Worm (Caenorhabditis elegans) whole organism, late embryonic: ENCODE results near the gene lec-11.

Experiments
- C08G9.2 ChIP-seq: sonication (generic microtip); optimal IDR thresholded peaks from 2 replicates; lab custom pipeline; 2016; ENCODE audit warnings: mild to moderate bottlenecking, missing genetic modification characterization, moderate library complexity, missing compliant biosample characterization
- F13H6.1 ChIP-seq: sonication (generic microtip); optimal IDR thresholded peaks from 2 replicates; lab custom pipeline; 2016; ENCODE audit warnings: missing genetic modification characterization, missing compliant biosample characterization
- K09A11.1 ChIP-seq: sonication (generic microtip); optimal IDR thresholded peaks from 2 replicates; lab custom pipeline; 2017; ENCODE audit warnings: antibody characterized with exemption, mild to moderate bottlenecking, missing genetic modification characterization, missing compliant biosample characterization; ENCODE audit not compliant: insufficient read depth
- Y22D7AL.16 ChIP-seq: sonication (generic microtip); optimal IDR thresholded peaks from 2 replicates; lab custom pipeline; 2016; ENCODE audit warnings: missing genetic modification characterization, missing compliant biosample characterization
- ceh-14 ChIP-seq: sonication (generic microtip); optimal IDR thresholded peaks from 2 replicates; lab custom pipeline; 2016; ENCODE audit warnings: missing genotype, missing genetic modification characterization, missing compliant biosample characterization
- ceh-18 ChIP-seq: sonication (generic microtip); optimal IDR thresholded peaks from 2 replicates; lab custom pipeline; 2016; ENCODE audit warnings: missing genetic modification characterization, missing compliant biosample characterization
- ceh-22 ChIP-seq: sonication (generic microtip); optimal IDR thresholded peaks from 2 replicates; lab custom pipeline; 2017; ENCODE audit warnings: missing biosample characterization, missing genetic modification characterization
- ceh-30 ChIP-seq: fragments of 150-350 bp; optimal IDR thresholded peaks from 2 replicates; lab custom pipeline; 2014; ENCODE audit warnings: missing biosample characterization, missing genetic modification characterization
- ceh-31 ChIP-seq: sonication (generic microtip); optimal IDR thresholded peaks from 2 replicates; lab custom pipeline; 2016; ENCODE audit warnings: missing genetic modification characterization, missing compliant biosample characterization
- ceh-34 ChIP-seq: sonication (generic microtip); optimal IDR thresholded peaks from 2 replicates; lab custom pipeline; 2016; ENCODE audit warnings: mild to moderate bottlenecking, missing genetic modification characterization, missing compliant biosample characterization
- ceh-45 ChIP-seq: fragments of 200-800 bp; sonication (Bioruptor generic); IDR thresholded peaks from 2 replicates; pipeline ENCODE4 v1.3.6; 2022; ENCODE audit warnings: missing genetic modification reagents, missing genetic modification characterization, missing compliant biosample characterization
- ceh-6 ChIP-seq: fragments of 200-800 bp; sonication (Bioruptor generic); optimal IDR thresholded peaks from 2 replicates; lab custom pipeline; 2018; ENCODE audit warnings: mild to moderate bottlenecking, missing genetic modification characterization, missing compliant biosample characterization
- che-1 ChIP-seq: sonication (generic microtip); optimal IDR thresholded peaks from 2 replicates; lab custom pipeline; 2016; ENCODE audit warnings: mild to moderate bottlenecking, missing genetic modification characterization, missing compliant biosample characterization
- dve-1 ChIP-seq: sonication (generic microtip); optimal IDR thresholded peaks from 2 replicates; lab custom pipeline; 2017; ENCODE audit warnings: antibody characterized with exemption, mild to moderate bottlenecking, missing genetic modification characterization, missing compliant biosample characterization
- elt-2 ChIP-seq: sonication (generic microtip); optimal IDR thresholded peaks from 2 replicates; lab custom pipeline; 2016; ENCODE audit warnings: missing genetic modification reagents, missing genetic modification characterization, missing compliant biosample characterization
- ets-4 ChIP-seq: sonication (generic microtip); optimal IDR thresholded peaks from 2 replicates; lab custom pipeline; 2016; ENCODE audit warnings: missing genetic modification characterization, missing compliant biosample characterization
- eyg-1 ChIP-seq: sonication (generic microtip); optimal IDR thresholded peaks from 2 replicates; lab custom pipeline; 2016; ENCODE audit warnings: missing genotype, missing genetic modification characterization, missing compliant biosample characterization
- fkh-10 ChIP-seq: fragments of 150-350 bp; optimal IDR thresholded peaks from 2 replicates; lab custom pipeline; 2014; ENCODE audit warnings: missing biosample characterization, missing genetic modification reagents, missing genetic modification characterization
- hlh-13 ChIP-seq: fragments of 200-800 bp; sonication (Bioruptor generic); optimal IDR thresholded peaks from 2 replicates; lab custom pipeline; 2018; ENCODE audit warnings: mild to moderate bottlenecking, missing genetic modification characterization, missing compliant biosample characterization
- hlh-6 ChIP-seq: sonication (generic microtip); optimal IDR thresholded peaks from 2 replicates; lab custom pipeline; 2016; ENCODE audit warnings: missing genotype, missing genetic modification characterization, missing compliant biosample characterization
- lin-11 ChIP-seq: fragments of 200-800 bp; sonication (Bioruptor generic); optimal IDR thresholded peaks from 2 replicates; lab custom pipeline; 2018; ENCODE audit warnings: mild to moderate bottlenecking, missing genetic modification characterization, missing compliant biosample characterization
- madf-2 ChIP-seq: sonication (generic microtip); optimal IDR thresholded peaks from 2 replicates; lab custom pipeline; 2017; ENCODE audit warnings: missing genetic modification characterization, missing compliant biosample characterization
- mec-3 ChIP-seq: sonication (generic microtip); optimal IDR thresholded peaks from 2 replicates; lab custom pipeline; 2016; ENCODE audit warnings: borderline replicate concordance, missing genetic modification characterization, missing compliant biosample characterization
- nfya-1 ChIP-seq: sonication (generic microtip); optimal IDR thresholded peaks from 2 replicates; lab custom pipeline; 2017; ENCODE audit warnings: missing genetic modification characterization, mild to moderate bottlenecking, missing compliant biosample characterization, antibody characterized with exemption, moderate library complexity
- odd-2 ChIP-seq: sonication (generic microtip); optimal IDR thresholded peaks from 2 replicates; lab custom pipeline; 2017; ENCODE audit warnings: antibody characterized with exemption, mild to moderate bottlenecking, missing genetic modification characterization, missing compliant biosample characterization
- pag-3 ChIP-seq: sonication (generic microtip); optimal IDR thresholded peaks from 2 replicates; lab custom pipeline; 2016; ENCODE audit warnings: missing compliant biosample characterization, missing genetic modification characterization, borderline replicate concordance
- pat-9 ChIP-seq: fragments of 200-800 bp; sonication (Bioruptor generic); optimal IDR thresholded peaks from 2 replicates; lab custom pipeline; 2018; ENCODE audit warnings: mild to moderate bottlenecking, missing genetic modification characterization, moderate library complexity, missing compliant biosample characterization
- pax-1 ChIP-seq: fragments of 150-350 bp; optimal IDR thresholded peaks from 2 replicates; lab custom pipeline; 2014; ENCODE audit warnings: missing biosample characterization, missing genetic modification characterization
- pha-2 ChIP-seq: sonication (generic microtip); optimal IDR thresholded peaks from 2 replicates; lab custom pipeline; 2017; ENCODE audit warnings: mild to moderate bottlenecking, missing genetic modification characterization, missing compliant biosample characterization
- pqm-1 ChIP-seq: sonication (generic microtip); optimal IDR thresholded peaks from 2 replicates; lab custom pipeline; 2016; ENCODE audit warnings: missing genetic modification characterization, missing compliant biosample characterization
- pros-1 ChIP-seq: fragments of 150-350 bp; optimal IDR thresholded peaks from 2 replicates; lab custom pipeline; 2014; ENCODE audit warnings: missing biosample characterization, missing genetic modification reagents, missing genetic modification characterization
- ref-2 ChIP-seq: sonication (generic microtip); optimal IDR thresholded peaks from 2 replicates; lab custom pipeline; 2016; ENCODE audit warnings: missing genetic modification characterization, missing compliant biosample characterization
- rnt-1 ChIP-seq: sonication (generic microtip); optimal IDR thresholded peaks from 2 replicates; lab custom pipeline; 2016; ENCODE audit warnings: missing genetic modification characterization, missing compliant biosample characterization
- tbx-2 ChIP-seq: sonication (generic microtip); optimal IDR thresholded peaks from 2 replicates; lab custom pipeline; 2016; ENCODE audit warnings: missing genetic modification characterization, missing compliant biosample characterization
- tbx-7 ChIP-seq: sonication (generic microtip); optimal IDR thresholded peaks from 2 replicates; lab custom pipeline; 2016; ENCODE audit warnings: missing genotype, missing genetic modification characterization, missing compliant biosample characterization
- ttx-3 ChIP-seq: sonication (generic microtip); optimal IDR thresholded peaks from 2 replicates; lab custom pipeline; 2016; ENCODE audit warnings: missing genetic modification reagents, missing genetic modification characterization, missing compliant biosample characterization
- unc-3 ChIP-seq, 2 experiments: fragments of 200-800 bp in 1 of 2; sonication (Bioruptor generic) in 1 of 2; sonication (generic microtip) in 1 of 2; conservative IDR thresholded peaks in 1 of 2; optimal IDR thresholded peaks in 1 of 2; 2 replicates each; pipeline versions ENCODE4 v1.3.6 to Lab custom; 2016 to 2022; ENCODE audit warnings: missing compliant biosample characterization in 2 of 2, missing genetic modification characterization in 2 of 2, missing genetic modification reagents in 1 of 2
- unc-42 ChIP-seq: sonication (generic microtip); optimal IDR thresholded peaks from 2 replicates; lab custom pipeline; 2016; ENCODE audit warnings: missing genotype, missing genetic modification characterization, missing compliant biosample characterization
- unc-55 ChIP-seq: sonication (generic microtip); optimal IDR thresholded peaks from 2 replicates; lab custom pipeline; 2017; ENCODE audit warnings: missing biosample characterization, missing genetic modification reagents, missing genetic modification characterization

lec-11 gene

ce11 chrIV:6581658-6582057 lies 8.3 kb downstream of the lec-11 start:
- TF ChIP-seq tbx-2 (no peak), unc-3 (GFP tag; conservative IDR thresholded peaks at IDR 0.05; lab: Robert Waterston, UW) (no peak), unc-3 (tag; optimal IDR thresholded peaks at IDR 0.05; lab: Kevin White, UChicago) (no peak), unc-42 (tag; lab: Kevin White, UChicago) (no peak), elt-2 (tag; lab: Kevin White, UChicago) (no peak), ceh-45 (GFP tag; lab: Robert Waterston, UW) (no peak), ttx-3 (no peak), fkh-10 (GFP tag; lab: Kevin White, UChicago) (no peak), nfya-1 (no peak), che-1 (no peak)
- TF ChIP-seq, all 69 proteins: peak for 0

DNA sequence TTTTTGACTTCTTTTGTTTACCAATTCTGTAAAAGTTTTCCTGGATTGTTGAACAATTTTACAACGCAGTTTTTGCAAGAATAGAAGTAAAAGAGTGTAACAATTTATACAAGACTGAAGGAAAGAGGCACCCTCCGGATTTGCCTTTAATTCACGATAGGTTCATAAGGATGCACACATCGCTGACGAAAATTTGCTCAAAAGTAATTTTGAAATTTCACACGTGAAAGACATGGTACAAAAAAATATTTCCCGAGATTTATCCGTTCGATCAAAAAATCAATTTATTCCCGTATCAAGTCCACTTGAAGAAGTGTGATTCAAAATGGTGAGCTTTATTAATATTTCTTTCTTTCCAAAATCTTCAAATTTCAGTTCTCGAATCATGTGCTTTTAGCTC lies 12.0 kb downstream of the lec-11 start, which contains the start of gene C43G2.3:
Gene C43G2.3, plus strand, starts transcription at position 301 of the 400 bp plus-strand sequence.
- TF ChIP-seq ceh-6 (GFP tag; lab: Kevin White, UChicago) = no peak
- no peak for TF ChIP-seq elt-2 (tag; lab: Kevin White, UChicago)
- TF ChIP-seq dve-1 (tag; lab: Kevin White, UChicago) = no peak
- TF ChIP-seq hlh-13 (GFP tag; lab: Kevin White, UChicago) = no peak

DNA sequence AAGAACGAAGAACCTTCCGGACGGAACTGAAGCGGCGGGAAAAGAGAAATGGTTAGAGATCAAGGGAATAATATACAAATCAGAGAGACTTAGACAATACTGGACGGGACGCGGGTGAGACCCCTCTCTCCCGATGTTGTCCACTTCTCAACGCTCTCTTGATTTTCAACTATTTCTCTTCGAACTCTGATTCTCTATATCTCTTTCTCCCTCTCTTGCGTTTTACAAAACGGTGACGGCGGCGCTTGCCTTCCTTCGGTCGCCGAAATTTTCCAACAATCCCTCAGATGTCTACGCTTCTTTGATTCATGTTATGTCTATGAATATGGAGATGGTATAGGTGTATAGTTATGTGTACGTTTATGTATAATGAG lies 13.2 kb downstream of the lec-11 start:
- TF ChIP-seq eyg-1 (no peak), pag-3 (tag; lab: Kevin White, UChicago) (no peak), odd-2 (tag; lab: Kevin White, UChicago) (no peak), madf-2 (no peak), ceh-18 (tag; lab: Kevin White, UChicago) (peak; percentile 17), F13H6.1 (tag; lab: Kevin White, UChicago) (peak; percentile 25), ceh-34 (peak; percentile 55), ceh-14 (tag; lab: Kevin White, UChicago) (no peak), tbx-2 (peak; percentile 54), pros-1 (tag; lab: Kevin White, UChicago) (peak; percentile 32), lin-11 (tag; lab: Kevin White, UChicago) (no peak), ceh-30 (tag; lab: Kevin White, UChicago) (peak; percentile 23), pat-9 (tag; lab: Kevin White, UChicago) (no peak), C08G9.2 (tag; lab: Kevin White, UChicago) (no peak), che-1 (no peak), ceh-31 (tag; lab: Kevin White, UChicago) (peak; percentile 70), pax-1 (tag; lab: Kevin White, UChicago) (peak; percentile 50), K09A11.1 (tag; lab: Kevin White, UChicago) (no peak), pha-2 (tag; lab: Kevin White, UChicago) (no peak), ttx-3 (no peak), unc-55 (GFP tag; lab: Kevin White, UChicago) (peak; percentile 15), pqm-1 (tag; lab: Kevin White, UChicago) (no peak), rnt-1 (peak; percentile 86), hlh-6 (tag; lab: Kevin White, UChicago) (no peak), ref-2 (tag; lab: Kevin White, UChicago) (peak; percentile 39), hlh-13 (GFP tag; lab: Kevin White, UChicago) (no peak), elt-2 (tag; lab: Kevin White, UChicago) (no peak), mec-3 (tag; lab: Kevin White, UChicago) (no peak), tbx-7 (tag; lab: Kevin White, UChicago) (no peak), ceh-22 (tag; lab: Kevin White, UChicago) (peak; percentile 29), ets-4 (tag; lab: Kevin White, UChicago) (peak; percentile 50), nfya-1 (peak; percentile 57), Y22D7AL.16 (no peak)
- TF ChIP-seq, all 69 proteins: peak for 14
